Fruit fly (Drosophila melanogaster): ENCODE results near the gene CG46466.

Gene CG46466

dm6 chr4:670905-671419 is 8.0 kb upstream of the CG46466 start, which contains the start of gene CG11360 (continued):
- TF ChIP-seq pzg (GFP tag; optimal IDR thresholded peaks at IDR 0.05), result peak; percentile 73
- TF ChIP-seq CG2678 (tag; optimal IDR thresholded peaks at IDR 0.05), result no peak
- peak; percentile 5 for TF ChIP-seq CG2120 (GFP tag; optimal IDR thresholded peaks at IDR 0.05)
- no peak for TF ChIP-seq fd96Cb (tag; optimal IDR thresholded peaks at IDR 0.05)
- TF ChIP-seq dm (GFP tag; optimal IDR thresholded peaks at IDR 0.05), result peak; percentile 11
- no peak for TF ChIP-seq jigr1 (GFP tag; IDR thresholded peaks at IDR 0.05)
- no peak for TF ChIP-seq salm (tag; optimal IDR thresholded peaks at IDR 0.05)
- peak; percentile 31 for TF ChIP-seq fu2 (GFP tag; optimal IDR thresholded peaks at IDR 0.05)
- no peak for TF ChIP-seq CG2129 (GFP tag; IDR thresholded peaks at IDR 0.05; ENCODE audit: partially characterized antibody)
- no peak for TF ChIP-seq sisA (GFP tag; IDR thresholded peaks at IDR 0.05)
- TF ChIP-seq shn (GFP tag; optimal IDR thresholded peaks at IDR 0.05), result no peak
- no peak for TF ChIP-seq CG6854 (GFP tag; optimal IDR thresholded peaks at IDR 0.05)
- no peak for TF ChIP-seq cato (GFP tag; optimal IDR thresholded peaks at IDR 0.05; ENCODE audit: borderline replicate concordance)
- peak; percentile 31 for TF ChIP-seq CG2116 (GFP tag; optimal IDR thresholded peaks at IDR 0.05)
- TF ChIP-seq CG4328 (GFP tag; optimal IDR thresholded peaks at IDR 0.05), result no peak
- no peak for TF ChIP-seq CG10543 (GFP tag; optimal IDR thresholded peaks at IDR 0.05)
- TF ChIP-seq gcm (GFP tag; optimal IDR thresholded peaks at IDR 0.05), result no peak
- peak; percentile 58; the same call in 2 of the 3 replicates for TF ChIP-seq CG16813 (GFP tag; IDR thresholded peaks at IDR 0.05; ENCODE audit: partially characterized antibody)
- TF ChIP-seq CG7963 (GFP tag; IDR thresholded peaks at IDR 0.05; ENCODE audit: partially characterized antibody), result no peak; the same call in 2 of the 3 replicates
- peak; percentile 25 for TF ChIP-seq nom (GFP tag; optimal IDR thresholded peaks at IDR 0.05)
- TF ChIP-seq CG11247 (GFP tag; IDR thresholded peaks at IDR 0.05), result no peak
- no peak for TF ChIP-seq bigmax (GFP tag; optimal IDR thresholded peaks at IDR 0.05)
- TF ChIP-seq CG18476 (GFP tag; optimal IDR thresholded peaks at IDR 0.05), result no peak
- TF ChIP-seq CG12391 (tag; optimal IDR thresholded peaks at IDR 0.05), result no peak
- no peak for TF ChIP-seq ash1 (GFP tag; optimal IDR thresholded peaks at IDR 0.05)
- no peak for TF ChIP-seq CG17186 (GFP tag; optimal IDR thresholded peaks at IDR 0.05)
- TF ChIP-seq btn (GFP tag; optimal IDR thresholded peaks at IDR 0.05), result no peak
- TF ChIP-seq lab (GFP tag; optimal IDR thresholded peaks at IDR 0.05), result no peak
- no peak for TF ChIP-seq Dp (GFP tag; optimal IDR thresholded peaks at IDR 0.05)
- no peak for TF ChIP-seq NK7.1 (GFP tag; optimal IDR thresholded peaks at IDR 0.05)
- TF ChIP-seq otp (GFP tag; IDR thresholded peaks at IDR 0.05), result no peak
- TF ChIP-seq CG12659 (GFP tag; optimal IDR thresholded peaks at IDR 0.05), result peak; percentile 31
- peak; percentile 79 for TF ChIP-seq MESR4 (GFP tag; optimal IDR thresholded peaks at IDR 0.05)
- no peak for TF ChIP-seq ranshi (GFP tag; IDR thresholded peaks at IDR 0.05)
- TF ChIP-seq Fer3 (tag; optimal IDR thresholded peaks at IDR 0.05), result peak; percentile 4
- no peak for TF ChIP-seq pb (GFP tag; optimal IDR thresholded peaks at IDR 0.05)
- TF ChIP-seq CG13123 (GFP tag; optimal IDR thresholded peaks at IDR 0.05), result no peak
- no peak for TF ChIP-seq Chrac-16 (GFP tag; optimal IDR thresholded peaks at IDR 0.05)
- TF ChIP-seq Dip2 (GFP tag; IDR thresholded peaks at IDR 0.05), result no peak
- peak; percentile 86; the same call in 2 of the 3 replicates for TF ChIP-seq CG34422 (GFP tag; IDR thresholded peaks at IDR 0.05)
- no peak for TF ChIP-seq tin (GFP tag; optimal IDR thresholded peaks at IDR 0.05)
- peak; percentile 99 for TF ChIP-seq CG30020 (tag; optimal IDR thresholded peaks at IDR 0.05)
- peak; percentile 44; the same call in 1 of the 2 replicates for TF ChIP-seq MBD-R2 (GFP tag; IDR thresholded peaks at IDR 0.05)
- TF ChIP-seq Rx (GFP tag; IDR thresholded peaks at IDR 0.05), result no peak
- no peak for TF ChIP-seq sug (tag; optimal IDR thresholded peaks at IDR 0.05)
- TF ChIP-seq Kr (GFP tag; optimal IDR thresholded peaks at IDR 0.05), result no peak
- peak; percentile 97 for TF ChIP-seq CG17802 (tag; optimal IDR thresholded peaks at IDR 0.05)
- TF ChIP-seq seq (GFP tag; IDR thresholded peaks at IDR 0.05), result no peak
- TF ChIP-seq CG11695 (GFP tag; IDR thresholded peaks at IDR 0.05), result no peak
- TF ChIP-seq Poxn (GFP tag; IDR thresholded peaks at IDR 0.05), result no peak
- TF ChIP-seq Taf1 (GFP tag; IDR thresholded peaks at IDR 0.05), result no peak

Measured in whole organism, embryonic.